Worm (Caenorhabditis elegans): ENCODE measurements around the gene idpp-12.

idpp-12 gene

ce11 chrIV:3349977-3350580 is 46.3 kb downstream of the idpp-12 start, which contains the start of gene elks-1:
elks-1 (minus strand) TSS chrIV:3350027.
- TF ChIP-seq pha-4 (GFP tag; IDR thresholded peaks at IDR 0.05) (no peak), pha-4 (tag; optimal IDR thresholded peaks at IDR 0.05) (peak; percentile 2), set-16 (GFP tag; IDR thresholded peaks at IDR 0.05) (0 out of 2 replicates have a peak, but pooled peaks have one; percentile 9), madf-9 (GFP tag; conservative IDR thresholded peaks at IDR 0.05) (peak; percentile 14; the same call in 1 of the 2 replicates), mes-2 (tag; optimal IDR thresholded peaks at IDR 0.05; ENCODE audit: poor library complexity, severe bottlenecking) (peak; percentile 49), daf-19 (GFP tag; conservative IDR thresholded peaks at IDR 0.05) (no peak)

- no peak for TF ChIP-seq lim-7 (GFP tag; IDR thresholded peaks at IDR 0.05)
- no peak for TF ChIP-seq unc-62 (GFP tag; optimal IDR thresholded peaks at IDR 0.05 in 1 of 2)
- TF ChIP-seq unc-62 (tag; optimal IDR thresholded peaks at IDR 0.05) = no peak
- no peak for TF ChIP-seq madf-9 (GFP tag; conservative IDR thresholded peaks at IDR 0.05)
- TF ChIP-seq ces-1 (GFP tag; optimal IDR thresholded peaks at IDR 0.05) = no peak
- no peak for TF ChIP-seq nhr-102 (tag; optimal IDR thresholded peaks at IDR 0.05)
- no peak for TF ChIP-seq fkh-10 (GFP tag; optimal IDR thresholded peaks at IDR 0.05)
Observed at ce11 chrIV:3352019-3352418, 48.2 kb downstream of the idpp-12 start.
